Worm (Caenorhabditis elegans): ENCODE measurements around the gene F09B12.3.

DNA sequence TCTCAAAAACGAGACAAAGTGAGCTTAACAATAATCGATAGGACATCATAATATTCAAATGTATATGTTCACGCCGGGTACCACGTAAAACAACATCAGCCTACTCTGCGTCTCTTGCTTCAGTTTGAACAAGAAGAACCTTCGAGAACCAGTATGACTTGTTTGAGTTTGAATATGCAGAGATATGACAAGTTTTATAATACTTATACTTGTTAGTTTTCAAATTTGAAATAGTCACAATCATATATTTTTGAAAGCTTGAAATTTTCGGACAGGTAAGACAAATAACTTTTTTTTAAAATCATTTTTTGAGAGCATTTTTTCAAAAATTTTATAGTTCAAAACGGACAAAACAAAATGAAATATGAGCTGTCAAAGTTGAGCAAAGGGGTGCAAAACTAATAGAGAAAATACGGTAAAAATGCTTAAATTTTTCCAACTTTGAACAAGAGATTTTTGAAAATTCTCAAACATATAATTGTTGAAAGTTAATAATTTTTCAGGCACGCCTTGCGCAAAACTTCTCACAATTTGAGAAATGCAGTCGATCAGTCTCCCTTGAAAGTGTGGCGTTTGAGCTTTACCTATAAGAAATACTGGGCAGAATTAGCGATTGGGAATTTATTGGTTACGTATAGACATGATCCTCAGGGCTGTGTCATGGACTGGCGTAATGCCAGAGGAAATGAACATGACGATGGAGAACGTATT, 44.4 kb downstream of the F09B12.3 start, which contains the start of gene H03G16.1:
- no peak for TF ChIP-seq pes-1 (GFP tag; IDR thresholded peaks at IDR 0.05)
- no peak for TF ChIP-seq flt-1 (GFP tag; IDR thresholded peaks at IDR 0.05)
- TF ChIP-seq ama-1 (optimal IDR thresholded peaks at IDR 0.05): no peak
- no peak for TF ChIP-seq ceh-13 (GFP tag; optimal IDR thresholded peaks at IDR 0.05)
